Fruit fly (Drosophila melanogaster) whole organism, wandering third instar larva: ENCODE measurements around the gene Cpr11B.

ENCODE experiments used
- Abd-B ChIP-seq: fragments of >200 bp; optimal IDR thresholded peaks from 2 replicates; lab custom pipeline; 2017; ENCODE audit warnings: missing biosample characterization, missing genetic modification characterization
- CG32264 ChIP-seq: fragments of 200-800 bp; sonication (Bioruptor generic); optimal IDR thresholded peaks from 2 replicates; lab custom pipeline; 2016; ENCODE audit warnings: missing biosample characterization, missing genetic modification characterization
- CG9705 ChIP-seq: fragments of 200-800 bp; sonication (Bioruptor generic); optimal IDR thresholded peaks from 2 replicates; lab custom pipeline; 2018; ENCODE audit warnings: missing biosample characterization, mild to moderate bottlenecking, missing genetic modification characterization
- CrebA ChIP-seq: fragments of 200-800 bp; sonication (Bioruptor generic); optimal IDR thresholded peaks from 2 replicates; lab custom pipeline; 2016; ENCODE audit warnings: missing biosample characterization, mild to moderate bottlenecking, missing genetic modification characterization, borderline replicate concordance
- Dfd ChIP-seq: fragments of >200 bp; optimal IDR thresholded peaks from 2 replicates; lab custom pipeline; 2017; ENCODE audit warnings: missing biosample characterization, missing genetic modification characterization
- Dif ChIP-seq: fragments of 200-275, 200-300 bp; sonication (Bioruptor generic); optimal IDR thresholded peaks from 2 replicates; lab custom pipeline; 2018; ENCODE audit warnings: missing biosample characterization, missing genetic modification characterization; ENCODE audit not compliant: partially characterized antibody
- GATAd ChIP-seq: sonication (Bioruptor generic); optimal IDR thresholded peaks from 2 replicates; lab custom pipeline; 2016; ENCODE audit warnings: missing biosample characterization, missing genetic modification characterization
- HLH106 ChIP-seq: fragments of 200-800 bp; optimal IDR thresholded peaks from 3 replicates; lab custom pipeline; 2019; ENCODE audit warnings: missing biosample characterization, mild to moderate bottlenecking, missing genetic modification characterization, moderate library complexity
- Hnf4 ChIP-seq: fragments of 200-800 bp; sonication (Bioruptor generic); optimal IDR thresholded peaks from 2 replicates; lab custom pipeline; 2016; ENCODE audit warnings: missing biosample characterization, mild to moderate bottlenecking, missing genetic modification characterization
- Hr78 ChIP-seq: fragments of >200 bp; optimal IDR thresholded peaks from 2 replicates; lab custom pipeline; 2017; ENCODE audit warnings: missing biosample characterization, missing genetic modification characterization
- Hr83 ChIP-seq: fragments of 200-300 bp; sonication (Bioruptor generic); optimal IDR thresholded peaks from 2 replicates; lab custom pipeline; 2016; ENCODE audit warnings: missing biosample characterization, mild to moderate bottlenecking, missing genetic modification characterization, moderate library complexity; ENCODE audit not compliant: poor library complexity, severe bottlenecking
- Jra ChIP-seq: sonication (Bioruptor generic); optimal IDR thresholded peaks from 2 replicates; lab custom pipeline; 2016; ENCODE audit warnings: missing biosample characterization, missing genetic modification characterization
- Mio ChIP-seq: sonication (Bioruptor generic); optimal IDR thresholded peaks from 2 replicates; lab custom pipeline; 2016; ENCODE audit warnings: missing biosample characterization, missing genetic modification characterization
- Myc ChIP-seq: fragments of >200 bp; optimal IDR thresholded peaks from 2 replicates; lab custom pipeline; 2017
- N ChIP-seq: fragments of >200 bp; optimal IDR thresholded peaks from 2 replicates; lab custom pipeline; 2018; ENCODE audit warnings: missing biosample characterization, missing external identifiers, missing genetic modification characterization
- OdsH ChIP-seq: fragments of 200-800 bp; sonication (Bioruptor generic); optimal IDR thresholded peaks from 2 replicates; lab custom pipeline; 2016; ENCODE audit warnings: missing biosample characterization, mild to moderate bottlenecking, missing genetic modification characterization
- Rel ChIP-seq, 2 experiments: fragments of 200-800 bp; sonication (Bioruptor generic) in 1 of 2; optimal IDR thresholded peaks; 2 replicates in 1 of 2; 3 replicates in 1 of 2; lab custom pipeline; 2016 to 2019; ENCODE audit warnings: mild to moderate bottlenecking in 2 of 2, missing biosample characterization in 2 of 2, missing genetic modification characterization in 2 of 2, moderate library complexity in 1 of 2
- Sp1 ChIP-seq: fragments of 200-800 bp; sonication (Bioruptor generic); optimal IDR thresholded peaks from 3 replicates; lab custom pipeline; 2019; ENCODE audit warnings: missing biosample characterization, mild to moderate bottlenecking, missing genetic modification characterization, moderate library complexity
- Vsx2 ChIP-seq: fragments of 200-300, 225-300 bp; sonication (Bioruptor generic); optimal IDR thresholded peaks from 2 replicates; lab custom pipeline; 2018; ENCODE audit warnings: missing biosample characterization, missing genetic modification characterization; ENCODE audit not compliant: partially characterized antibody
- br ChIP-seq: fragments of 200-800 bp; sonication (Bioruptor generic); optimal IDR thresholded peaks from 2 replicates; lab custom pipeline; 2016; ENCODE audit warnings: missing biosample characterization, missing genetic modification characterization
- brk ChIP-seq: fragments of 200-800 bp; sonication (Bioruptor generic); optimal IDR thresholded peaks from 2 replicates; lab custom pipeline; 2016; ENCODE audit warnings: missing biosample characterization, mild to moderate bottlenecking, missing genetic modification characterization
- dl ChIP-seq, 2 experiments: fragments of 175-275, 200-275 bp in 1 of 2; fragments of 200-275 bp in 1 of 2; sonication (Bioruptor generic); optimal IDR thresholded peaks; lab custom pipeline; 2018; ENCODE audit warnings: mild to moderate bottlenecking in 2 of 2, missing biosample characterization in 2 of 2, missing genetic modification characterization in 2 of 2, moderate library complexity in 2 of 2; ENCODE audit not compliant: partially characterized antibody in 2 of 2, insufficient read depth in 1 of 2
- dmrt93B ChIP-seq: fragments of 200-800 bp; sonication (Bioruptor generic); optimal IDR thresholded peaks from 2 replicates; lab custom pipeline; 2018; ENCODE audit warnings: missing biosample characterization, mild to moderate bottlenecking, missing genetic modification characterization
- dsf ChIP-seq: sonication (Bioruptor generic); optimal IDR thresholded peaks from 2 replicates; lab custom pipeline; 2016; ENCODE audit warnings: missing biosample characterization, missing genetic modification characterization, borderline replicate concordance
- ey ChIP-seq: fragments of 200-800 bp; sonication (Bioruptor generic); optimal IDR thresholded peaks from 2 replicates; lab custom pipeline; 2016; ENCODE audit warnings: missing biosample characterization, missing genetic modification characterization
- foxo ChIP-seq, 2 experiments: fragments of 200-800 bp; sonication (Bioruptor generic); optimal IDR thresholded peaks; 2 replicates in 1 of 2; 3 replicates in 1 of 2; lab custom pipeline; 2016 to 2017; ENCODE audit warnings: missing biosample characterization in 2 of 2, missing genetic modification characterization in 2 of 2
- fru ChIP-seq: fragments of 200-800 bp; sonication (Bioruptor generic); optimal IDR thresholded peaks from 3 replicates; lab custom pipeline; 2016; ENCODE audit warnings: missing biosample characterization, mild to moderate bottlenecking, missing genetic modification characterization
- h ChIP-seq: fragments of 200-800 bp; sonication (Bioruptor generic); optimal IDR thresholded peaks from 3 replicates; lab custom pipeline; 2016; ENCODE audit warnings: missing biosample characterization, mild to moderate bottlenecking, missing genetic modification characterization
- jim ChIP-seq: fragments of 175-275, 200-325 bp; sonication (Bioruptor generic); optimal IDR thresholded peaks from 2 replicates; lab custom pipeline; 2016; ENCODE audit warnings: missing biosample characterization, mild to moderate bottlenecking, missing genetic modification characterization
- lola ChIP-seq: fragments of >200 bp; optimal IDR thresholded peaks from 2 replicates; lab custom pipeline; 2017; ENCODE audit warnings: missing biosample characterization, missing genetic modification characterization
- pan ChIP-seq: fragments of >200 bp; optimal IDR thresholded peaks from 2 replicates; lab custom pipeline; 2017
- psq ChIP-seq: fragments of 200-800 bp; sonication (Bioruptor generic); optimal IDR thresholded peaks from 3 replicates; lab custom pipeline; 2017; ENCODE audit warnings: missing biosample characterization, mild to moderate bottlenecking, missing genetic modification characterization, moderate library complexity
- rgr ChIP-seq: fragments of 200-800 bp; sonication (Bioruptor generic); optimal IDR thresholded peaks from 3 replicates; lab custom pipeline; 2016; ENCODE audit warnings: missing biosample characterization, mild to moderate bottlenecking, missing genetic modification characterization
- sage ChIP-seq: fragments of 200-800 bp; sonication (Bioruptor generic); optimal IDR thresholded peaks from 2 replicates; lab custom pipeline; 2016; ENCODE audit warnings: missing biosample characterization, mild to moderate bottlenecking, missing genetic modification characterization
- sv ChIP-seq: fragments of 200-800 bp; sonication (Bioruptor generic); optimal IDR thresholded peaks from 3 replicates; lab custom pipeline; 2016; ENCODE audit warnings: missing biosample characterization, missing genetic modification characterization
- tai ChIP-seq: sonication (Bioruptor generic); optimal IDR thresholded peaks from 2 replicates; lab custom pipeline; 2016; ENCODE audit warnings: missing biosample characterization, missing genetic modification characterization
- usp ChIP-seq: fragments of >200 bp; optimal IDR thresholded peaks from 2 replicates; lab custom pipeline; 2017; ENCODE audit warnings: missing biosample characterization, missing genetic modification characterization
- woc ChIP-seq: sonication (Bioruptor generic); optimal IDR thresholded peaks from 2 replicates; lab custom pipeline; 2016; ENCODE audit warnings: missing biosample characterization, mild to moderate bottlenecking, missing genetic modification characterization

Cpr11B gene

dm6 chrX:12510750-12511649, 41.9 kb upstream of the Cpr11B start:
- TF ChIP-seq rgr (GFP tag; lab: Kevin White, UChicago) (peak; percentile 93), dl (GFP tag; optimal IDR thresholded peaks at IDR 0.05; lab: Kevin White, UChicago; ENCODE audit: insufficient read depth in 1 of 2, partially characterized antibody in 2 of 2) (no peak), woc (GFP tag; lab: Kevin White, UChicago) (peak; percentile 84), N (no peak), sv (GFP tag; lab: Kevin White, UChicago) (peak; percentile 67), tai (peak; percentile 83), Hr83 (GFP tag; lab: Kevin White, UChicago) (no peak), Vsx2 (GFP tag; lab: Kevin White, UChicago) (no peak), h (GFP tag; lab: Kevin White, UChicago) (peak; percentile 96), Hr78 (no peak), brk (peak; percentile 91), foxo (GFP tag; optimal IDR thresholded peaks at IDR 0.05; lab: Kevin White, UChicago) (peak; percentile 19 to 94), CG9705 (GFP tag; lab: Kevin White, UChicago) (peak; percentile 84), dsf (GFP tag; lab: Kevin White, UChicago) (peak; percentile 58), CG32264 (GFP tag; lab: Kevin White, UChicago) (peak; percentile 79), psq (GFP tag; lab: Kevin White, UChicago) (peak; percentile 92), ey (peak; percentile 96), OdsH (GFP tag; lab: Kevin White, UChicago) (peak; percentile 92), CrebA (GFP tag; lab: Kevin White, UChicago) (peak; percentile 35), Dif (GFP tag; lab: Kevin White, UChicago) (no peak), sage (peak; percentile 88), Sp1 (GFP tag; lab: Kevin White, UChicago) (peak; percentile 91), Mio (GFP tag; lab: Kevin White, UChicago) (peak; percentile 46), HLH106 (peak; percentile 86), fru (peak; percentile 95), usp (no peak), br (GFP tag; lab: Kevin White, UChicago) (peak; percentile 94), Rel (GFP tag; optimal IDR thresholded peaks at IDR 0.05; lab: Kevin White, UChicago) (peak; percentile 3), Rel (tag; optimal IDR thresholded peaks at IDR 0.05; lab: Kevin White, UChicago) (peak; percentile 58), pan (peak; percentile 31), dmrt93B (GFP tag; lab: Kevin White, UChicago) (peak; percentile 87), Jra (peak; percentile 87), GATAd (GFP tag; lab: Kevin White, UChicago) (peak; percentile 62), Dfd (no peak), Hnf4 (GFP tag; lab: Kevin White, UChicago) (peak; percentile 95)

- TF ChIP-seq brk (no peak), CrebA (GFP tag; lab: Kevin White, UChicago) (no peak), ey (peak; percentile 36), Hr78 (no peak), tai (no peak), woc (GFP tag; lab: Kevin White, UChicago) (no peak), sv (GFP tag; lab: Kevin White, UChicago) (no peak), GATAd (GFP tag; lab: Kevin White, UChicago) (no peak), foxo (GFP tag; optimal IDR thresholded peaks at IDR 0.05; lab: Kevin White, UChicago) (peak in 1 of 2 experiments; percentile 39), CG32264 (GFP tag; lab: Kevin White, UChicago) (no peak), Dfd (no peak), usp (no peak), sage (no peak), Rel (GFP tag; optimal IDR thresholded peaks at IDR 0.05; lab: Kevin White, UChicago) (no peak), Rel (tag; optimal IDR thresholded peaks at IDR 0.05; lab: Kevin White, UChicago) (no peak), jim (GFP tag; lab: Kevin White, UChicago) (no peak), dmrt93B (GFP tag; lab: Kevin White, UChicago) (peak; percentile 1), psq (GFP tag; lab: Kevin White, UChicago) (peak; percentile 6), Abd-B (GFP tag; lab: Kevin White, UChicago) (no peak), Hr83 (GFP tag; lab: Kevin White, UChicago) (no peak), fru (peak; percentile 51), Jra (no peak), CG9705 (GFP tag; lab: Kevin White, UChicago) (no peak), Hnf4 (GFP tag; lab: Kevin White, UChicago) (no peak), Sp1 (GFP tag; lab: Kevin White, UChicago) (peak; percentile 46), OdsH (GFP tag; lab: Kevin White, UChicago) (no peak), N (no peak), Mio (GFP tag; lab: Kevin White, UChicago) (no peak), rgr (GFP tag; lab: Kevin White, UChicago) (peak; percentile 10), h (GFP tag; lab: Kevin White, UChicago) (peak; percentile 23), Dif (GFP tag; lab: Kevin White, UChicago) (no peak), HLH106 (peak; percentile 32), Myc (lab: Kevin White, UChicago) (no peak), lola (GFP tag; lab: Kevin White, UChicago) (no peak), pan (no peak), Vsx2 (GFP tag; lab: Kevin White, UChicago) (no peak), dsf (GFP tag; lab: Kevin White, UChicago) (no peak), br (GFP tag; lab: Kevin White, UChicago) (peak; percentile 26), dl (GFP tag; optimal IDR thresholded peaks at IDR 0.05; lab: Kevin White, UChicago; ENCODE audit: insufficient read depth in 1 of 2, partially characterized antibody in 2 of 2) (no peak)
Measured at dm6 chrX:12533560-12533959, 19.4 kb upstream of the Cpr11B start.
